Fruit fly (Drosophila melanogaster) Kc167 (cell line): ENCODE results near the gene cona.

Experiments used
- Sin3A ChIP-seq: fragments of >200 bp; optimal IDR thresholded peaks from 2 replicates; lab custom pipeline; 2018; ENCODE audit warnings: missing external identifiers
- h ChIP-seq: fragments of >200 bp; optimal IDR thresholded peaks from 3 replicates; lab custom pipeline; 2018; ENCODE audit warnings: missing external identifiers
- insv ChIP-seq: fragments of >200 bp; optimal IDR thresholded peaks from 3 replicates; lab custom pipeline; 2018; ENCODE audit warnings: missing external identifiers
- psq ChIP-seq: fragments of >200 bp; optimal IDR thresholded peaks from 2 replicates; lab custom pipeline; 2017; ENCODE audit warnings: missing external identifiers
- ttk ChIP-seq: sonication (Bioruptor generic); optimal IDR thresholded peaks from 2 replicates; lab custom pipeline; 2017; ENCODE audit warnings: missing external identifiers

dm6 chr3R:18381014-18381512 is 4.6 kb upstream of the cona start, which contains the start of gene CG7675:
- no peak for TF ChIP-seq psq (lab: Kevin White, UChicago)
- TF ChIP-seq h (lab: Kevin White, UChicago): no peak
- no peak for TF ChIP-seq insv (lab: Kevin White, UChicago)
- no peak for TF ChIP-seq ttk (lab: Kevin White, UChicago)
- no peak for TF ChIP-seq Sin3A (lab: Kevin White, UChicago)
